Worm (Caenorhabditis elegans) whole organism, L3 larva: ENCODE measurements around the gene msp-38.

ENCODE experiments used
- ZK546.5 ChIP-seq: sonication (generic microtip); optimal IDR thresholded peaks from 2 replicates; lab custom pipeline; 2017; ENCODE audit warnings: missing biosample characterization, missing genetic modification characterization
- daf-12 ChIP-seq: fragments of 150-350 bp; optimal IDR thresholded peaks from 2 replicates; lab custom pipeline; 2014; ENCODE audit warnings: missing biosample characterization, missing genetic modification reagents, missing genetic modification characterization
- pqm-1 ChIP-seq: fragments of 150-350 bp; optimal IDR thresholded peaks from 2 replicates; lab custom pipeline; 2017; ENCODE audit warnings: missing biosample characterization, missing genetic modification characterization, inconsistent platforms
- ztf-4 ChIP-seq: fragments of 150-350 bp; optimal IDR thresholded peaks from 2 replicates; lab custom pipeline; 2014; ENCODE audit warnings: missing biosample characterization, missing genetic modification characterization

DNA sequence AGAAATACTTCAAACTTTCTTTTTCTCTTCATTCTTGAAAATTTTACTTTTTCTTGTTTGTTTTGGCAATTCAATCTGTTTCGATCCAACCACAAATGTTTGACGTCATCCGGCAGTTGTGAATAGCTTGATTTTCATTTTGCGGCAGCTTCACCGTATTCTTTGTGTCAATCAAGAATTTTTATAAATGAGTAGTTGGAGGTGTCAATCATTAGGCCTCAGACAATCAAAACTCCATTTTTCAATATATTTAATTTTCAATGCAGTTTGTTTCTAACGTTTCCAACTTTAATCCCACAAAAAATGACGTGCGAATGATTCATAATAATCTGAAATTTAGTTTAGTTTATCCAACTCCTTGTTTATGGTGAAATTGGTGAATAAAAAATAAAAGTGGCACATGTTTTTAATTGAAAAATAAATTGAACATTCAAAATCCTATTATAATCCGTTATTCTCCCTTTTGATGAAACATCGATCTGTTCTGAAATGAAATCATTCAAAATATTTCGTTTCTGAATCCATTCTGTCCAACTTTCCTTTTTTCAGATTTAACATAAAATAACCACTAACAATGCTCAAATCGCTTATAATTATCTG, 14.0 kb upstream of the msp-38 start, which contains the start of gene ttr-53:
- TF ChIP-seq ZK546.5 (tag; lab: Kevin White, UChicago), result no peak
- TF ChIP-seq pqm-1 (tag; lab: Kevin White, UChicago), result no peak
- no peak for TF ChIP-seq daf-12 (tag; lab: Kevin White, UChicago)
- TF ChIP-seq ztf-4, result no peak
